Worm (Caenorhabditis elegans) whole organism, L3 larva: ENCODE measurements around the gene R13H4.7.

Source experiments
- ZK546.5 ChIP-seq: sonication (generic microtip); optimal IDR thresholded peaks from 2 replicates; lab custom pipeline; 2017; ENCODE audit warnings: missing biosample characterization, missing genetic modification characterization
- ceh-9 ChIP-seq: sonication (generic microtip); optimal IDR thresholded peaks from 2 replicates; lab custom pipeline; 2018; ENCODE audit warnings: missing biosample characterization, missing genetic modification characterization
- fkh-2 ChIP-seq: fragments of 150-350 bp; optimal IDR thresholded peaks from 2 replicates; lab custom pipeline; 2014; ENCODE audit warnings: missing biosample characterization, missing genetic modification reagents, missing genetic modification characterization
- nhr-28 ChIP-seq: fragments of 150-350 bp; optimal IDR thresholded peaks from 2 replicates; lab custom pipeline; 2014; ENCODE audit warnings: missing biosample characterization, missing genetic modification characterization

DNA sequence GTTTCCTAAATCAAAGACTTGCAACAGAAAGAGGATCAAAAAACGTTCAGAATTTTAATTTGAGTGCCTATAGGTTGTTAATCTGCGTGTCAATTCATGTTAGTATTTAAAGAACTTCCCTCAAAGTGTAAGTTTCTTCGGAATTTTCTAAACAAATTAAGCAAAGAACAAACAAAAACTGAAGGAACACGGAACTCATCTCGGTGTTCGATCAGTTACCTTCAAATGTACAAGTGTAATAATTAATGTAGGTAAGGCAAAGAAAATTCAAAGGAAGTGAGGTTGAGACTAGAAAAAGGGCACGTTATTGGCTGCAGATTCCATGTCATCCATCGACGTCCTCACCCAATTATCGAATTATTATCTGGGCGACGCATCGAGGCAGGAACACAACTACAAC, 25.9 kb upstream of the R13H4.7 start, which contains the start of gene K12G11.6:
- TF ChIP-seq ceh-9 (tag; lab: Kevin White, UChicago) (no peak), ZK546.5 (tag; lab: Kevin White, UChicago) (no peak), fkh-2 (tag; lab: Kevin White, UChicago) (no peak), nhr-28 (tag; lab: Kevin White, UChicago) (no peak)
